Worm (Caenorhabditis elegans) whole organism, L4 larva: Measurements from ENCODE around the gene ash-2.

Experiments used
- F26F4.8 ChIP-seq: fragments of 200-800 bp; sonication (Bioruptor generic); conservative IDR thresholded peaks from 2 replicates; pipeline ENCODE4 v1.3.6; 2022; ENCODE audit warnings: missing genetic modification characterization, missing compliant biosample characterization
- F37D6.2 ChIP-seq: sonication (generic microtip); optimal IDR thresholded peaks from 2 replicates; lab custom pipeline; 2016; ENCODE audit warnings: mild to moderate bottlenecking, missing genetic modification characterization, missing compliant biosample characterization
- F44E2.7 ChIP-seq: fragments of 200-800 bp; sonication (Bioruptor generic); IDR thresholded peaks from 2 replicates; pipeline ENCODE4 v2.1.2; 2022; ENCODE audit warnings: missing genetic modification characterization, missing compliant biosample characterization
- R02D3.7 ChIP-seq: fragments of 150-350 bp; sonication (generic microtip); optimal IDR thresholded peaks from 3 replicates; lab custom pipeline; 2014; ENCODE audit warnings: missing biosample characterization, missing genetic modification characterization
- Y105C5A.15 ChIP-seq: fragments of 200-800 bp; sonication (Bioruptor generic); IDR thresholded peaks from 2 replicates; pipeline ENCODE4 v1.3.6; 2022; ENCODE audit warnings: missing genetic modification characterization, missing compliant biosample characterization
- Y48G9A.11 ChIP-seq: fragments of 200-800 bp; sonication (Bioruptor generic); IDR thresholded peaks from 2 replicates; pipeline ENCODE4 v1.3.6; 2022; ENCODE audit warnings: missing genetic modification reagents, missing genetic modification characterization, missing compliant biosample characterization
- Y5F2A.4 ChIP-seq: fragments of 200-800 bp; sonication (Bioruptor generic); optimal IDR thresholded peaks from 2 replicates; lab custom pipeline; 2018; ENCODE audit warnings: mild to moderate bottlenecking, missing genetic modification characterization, missing compliant biosample characterization
- aha-1 ChIP-seq: fragments of 150-350 bp; peaks from one replicate; lab custom pipeline; 2014; ENCODE audit warnings: missing biosample characterization, missing genetic modification characterization
- aly-2 ChIP-seq: sonication (generic microtip); optimal IDR thresholded peaks from 2 replicates; lab custom pipeline; 2018; ENCODE audit warnings: missing biosample characterization, missing genetic modification characterization
- ama-1 ChIP-seq: fragments of 150-350 bp; optimal IDR thresholded peaks from 2 replicates; lab custom pipeline; 2014; ENCODE audit warnings: inconsistent platforms, mixed read lengths
- ceh-20 ChIP-seq: fragments of 200-800 bp; sonication (Bioruptor generic); IDR thresholded peaks from 2 replicates; pipeline ENCODE4 v1.3.6; 2022; ENCODE audit warnings: missing genetic modification reagents, missing genetic modification characterization, missing compliant biosample characterization
- ceh-32 ChIP-seq: sonication (generic microtip); optimal IDR thresholded peaks from 2 replicates; lab custom pipeline; 2016; ENCODE audit warnings: mild to moderate bottlenecking, missing genetic modification characterization, missing compliant biosample characterization; ENCODE audit not compliant: poor library complexity
- ceh-62 ChIP-seq: sonication (generic microtip); optimal IDR thresholded peaks from 2 replicates; lab custom pipeline; 2017; ENCODE audit warnings: missing biosample characterization, missing genetic modification characterization
- ceh-82 ChIP-seq: sonication (generic microtip); optimal IDR thresholded peaks from 2 replicates; lab custom pipeline; 2017; ENCODE audit warnings: missing biosample characterization, missing genetic modification characterization
- ces-1 ChIP-seq: fragments of 150-350 bp; sonication (generic microtip); optimal IDR thresholded peaks from 4 replicates; lab custom pipeline; 2014; ENCODE audit warnings: missing biosample characterization, missing genetic modification reagents, missing genetic modification characterization
- ctbp-1 ChIP-seq: fragments of 200-800 bp; sonication (Bioruptor generic); IDR thresholded peaks from 2 replicates; pipeline ENCODE4 v1.3.6; 2022; ENCODE audit warnings: missing genetic modification reagents, missing genetic modification characterization, missing compliant biosample characterization
- daf-12 ChIP-seq: fragments of 150-350 bp; optimal IDR thresholded peaks from 2 replicates; lab custom pipeline; 2014; ENCODE audit warnings: missing biosample characterization, missing genetic modification reagents, missing genetic modification characterization
- daf-8 ChIP-seq: fragments of 200-800 bp; sonication (Bioruptor generic); IDR thresholded peaks from 2 replicates; pipeline ENCODE4 v1.3.6; 2022; ENCODE audit warnings: missing genetic modification characterization, missing compliant biosample characterization
- dve-1 ChIP-seq: sonication (generic microtip); optimal IDR thresholded peaks from 2 replicates; lab custom pipeline; 2017; ENCODE audit warnings: antibody characterized with exemption, mild to moderate bottlenecking, missing genetic modification characterization, missing compliant biosample characterization; ENCODE audit not compliant: insufficient read depth
- egl-27 ChIP-seq: sonication (generic microtip); optimal IDR thresholded peaks from 3 replicates; lab custom pipeline; 2017; ENCODE audit warnings: missing biosample characterization, missing genetic modification reagents, missing genetic modification characterization
- egl-43 ChIP-seq: fragments of 200-800 bp; sonication (Bioruptor generic); IDR thresholded peaks from 2 replicates; pipeline ENCODE4 v1.3.6; 2022; ENCODE audit warnings: missing genetic modification reagents, missing genetic modification characterization, missing compliant biosample characterization
- fos-1 ChIP-seq: fragments of 150-350 bp; optimal IDR thresholded peaks from 2 replicates; lab custom pipeline; 2014; ENCODE audit warnings: missing biosample characterization, missing genetic modification characterization
- gei-8 ChIP-seq: fragments of 200-800 bp; sonication (Bioruptor generic); optimal IDR thresholded peaks from 2 replicates; lab custom pipeline; 2018; ENCODE audit warnings: mild to moderate bottlenecking, missing genetic modification characterization, missing compliant biosample characterization
- hif-1 ChIP-seq, 2 experiments: sonication (generic microtip); optimal IDR thresholded peaks; 2 replicates each; lab custom pipeline; 2016 to 2017; ENCODE audit warnings: missing compliant biosample characterization in 2 of 2, missing genetic modification characterization in 2 of 2, missing genetic modification reagents in 2 of 2, missing genotype in 2 of 2, mild to moderate bottlenecking in 1 of 2
- hlh-30 ChIP-seq: sonication (generic microtip); optimal IDR thresholded peaks from 2 replicates; lab custom pipeline; 2017; ENCODE audit warnings: antibody characterized with exemption, mild to moderate bottlenecking, missing genetic modification characterization, missing compliant biosample characterization; ENCODE audit not compliant: insufficient read depth
- lin-29 ChIP-seq: fragments of 200-800 bp; sonication (Bioruptor generic); IDR thresholded peaks from 2 replicates; pipeline ENCODE4 v1.3.6; 2022; ENCODE audit warnings: missing genetic modification reagents, missing genetic modification characterization, missing compliant biosample characterization
- lin-38 ChIP-seq: fragments of 200-800 bp; sonication (Bioruptor generic); IDR thresholded peaks from 2 replicates; pipeline ENCODE4 v1.3.6; 2022; ENCODE audit warnings: missing genetic modification reagents, missing genetic modification characterization, missing compliant biosample characterization
- lin-39 ChIP-seq: fragments of 150-350 bp; optimal IDR thresholded peaks from 2 replicates; lab custom pipeline; 2014; ENCODE audit warnings: missing biosample characterization, missing genetic modification reagents, missing genetic modification characterization
- madf-5 ChIP-seq, 2 experiments: fragments of 200-800 bp; sonication (Bioruptor generic); IDR thresholded peaks; 2 replicates each; pipeline ENCODE4 v1.3.6; 2022; ENCODE audit warnings: missing compliant biosample characterization in 2 of 2, missing genetic modification characterization in 2 of 2
- madf-9 ChIP-seq: fragments of 200-800 bp; sonication (Bioruptor generic); conservative IDR thresholded peaks from 2 replicates; pipeline ENCODE4 v1.3.6; 2022; ENCODE audit warnings: missing genetic modification reagents, missing genetic modification characterization, missing compliant biosample characterization
- mxl-2 ChIP-seq: fragments of 200-800 bp; sonication (Bioruptor generic); conservative IDR thresholded peaks from 2 replicates; pipeline ENCODE4 v1.3.6; 2022; ENCODE audit warnings: missing genetic modification reagents, missing genetic modification characterization, missing compliant biosample characterization
- mxl-3 ChIP-seq: fragments of 200-800 bp; sonication (Bioruptor generic); optimal IDR thresholded peaks from 2 replicates; lab custom pipeline; 2018; ENCODE audit warnings: mild to moderate bottlenecking, missing genetic modification characterization, missing compliant biosample characterization
- nhr-11 ChIP-seq: fragments of 150-350 bp; optimal IDR thresholded peaks from 2 replicates; lab custom pipeline; 2014; ENCODE audit warnings: missing biosample characterization, missing genetic modification characterization
- nhr-237 ChIP-seq: sonication (generic microtip); optimal IDR thresholded peaks from 2 replicates; lab custom pipeline; 2017; ENCODE audit warnings: missing biosample characterization, missing genetic modification characterization
- nhr-28 ChIP-seq: fragments of 150-350 bp; optimal IDR thresholded peaks from 2 replicates; lab custom pipeline; 2014; ENCODE audit warnings: missing biosample characterization, missing genetic modification characterization
- nhr-41 ChIP-seq: fragments of 200-800 bp; sonication (Bioruptor generic); IDR thresholded peaks from 2 replicates; pipeline ENCODE4 v1.3.6; 2022; ENCODE audit warnings: missing genetic modification reagents, missing genetic modification characterization, missing compliant biosample characterization
- nhr-48 ChIP-seq: sonication (generic microtip); optimal IDR thresholded peaks from 2 replicates; lab custom pipeline; 2016; ENCODE audit warnings: mild to moderate bottlenecking, missing genetic modification characterization, missing compliant biosample characterization
- nhr-6 ChIP-seq: fragments of 150-350 bp; optimal IDR thresholded peaks from 2 replicates; lab custom pipeline; 2014; ENCODE audit warnings: missing biosample characterization, missing genetic modification characterization
- pha-4 ChIP-seq, 2 experiments: fragments of 150-350 bp in 1 of 2; fragments of 200-800 bp in 1 of 2; sonication (Bioruptor generic) in 1 of 2; IDR thresholded peaks in 1 of 2; optimal IDR thresholded peaks in 1 of 2; 2 replicates each; pipeline versions ENCODE4 v1.3.6 to Lab custom; 2014 to 2022; ENCODE audit warnings: missing genetic modification characterization in 2 of 2, missing genetic modification reagents in 2 of 2, missing biosample characterization in 1 of 2, missing compliant biosample characterization in 1 of 2
- saeg-2 ChIP-seq: fragments of 200-800 bp; sonication (Bioruptor generic); IDR thresholded peaks from 2 replicates; pipeline ENCODE4 v1.3.6; 2022; ENCODE audit warnings: missing genetic modification reagents, missing genetic modification characterization, missing compliant biosample characterization
- set-16 ChIP-seq: fragments of 200-800 bp; sonication (Bioruptor generic); IDR thresholded peaks from 2 replicates; pipeline ENCODE4 v1.3.6; 2022; ENCODE audit warnings: missing genetic modification reagents, missing genetic modification characterization, missing compliant biosample characterization
- snpc-4 ChIP-seq: fragments of 150-350 bp; optimal IDR thresholded peaks from 2 replicates; lab custom pipeline; 2014; ENCODE audit warnings: missing biosample characterization, missing genetic modification characterization
- spr-1 ChIP-seq: sonication (generic microtip); optimal IDR thresholded peaks from 2 replicates; lab custom pipeline; 2016; ENCODE audit warnings: mild to moderate bottlenecking, missing genetic modification characterization, missing compliant biosample characterization
- tag-97 ChIP-seq: fragments of 200-800 bp; sonication (Bioruptor generic); IDR thresholded peaks from 2 replicates; pipeline ENCODE4 v1.3.6; 2022; ENCODE audit warnings: missing genetic modification characterization, missing compliant biosample characterization
- tra-1 ChIP-seq: fragments of 200-800 bp; sonication (Bioruptor generic); IDR thresholded peaks from 2 replicates; pipeline ENCODE4 v1.3.6; 2022; ENCODE audit warnings: missing genetic modification reagents, missing genetic modification characterization, missing compliant biosample characterization
- unc-130 ChIP-seq: sonication (generic microtip); optimal IDR thresholded peaks from 2 replicates; lab custom pipeline; 2016; ENCODE audit warnings: missing genetic modification reagents, missing genetic modification characterization, missing compliant biosample characterization
- zag-1 ChIP-seq: fragments of 150-350 bp; optimal IDR thresholded peaks from 2 replicates; lab custom pipeline; 2014; ENCODE audit warnings: missing biosample characterization, missing genetic modification characterization

ash-2 gene

ce11 chrII:11958793-11959574 lies 20.7 kb upstream of the ash-2 start (continued):
- TF ChIP-seq Y48G9A.11 (GFP tag; lab: Robert Waterston, UW) (no peak), dve-1 (tag; lab: Kevin White, UChicago) (peak; percentile 39), snpc-4 (tag; lab: Kevin White, UChicago) (no peak), nhr-6 (no peak), fos-1 (tag; lab: Kevin White, UChicago) (no peak), gei-8 (no peak)

- no peak for TF ChIP-seq egl-27 (tag; lab: Kevin White, UChicago)
- TF ChIP-seq Y105C5A.15 (GFP tag; lab: Robert Waterston, UW), result peak; percentile 99
- peak; percentile 97 for TF ChIP-seq nhr-41 (GFP tag; lab: Robert Waterston, UW)
- peak; percentile 90 for TF ChIP-seq daf-8 (GFP tag; lab: Robert Waterston, UW)
- no peak for TF ChIP-seq ceh-62 (tag; lab: Kevin White, UChicago)
- TF ChIP-seq nhr-11 (tag; lab: Kevin White, UChicago), result no peak
- no peak for TF ChIP-seq ceh-82 (tag; lab: Kevin White, UChicago)
- peak; percentile 100 for TF ChIP-seq F26F4.8 (GFP tag; lab: Robert Waterston, UW)
- peak; percentile 87 for TF ChIP-seq aha-1 (tag; lab: Kevin White, UChicago)
- peak; percentile 91 for TF ChIP-seq mxl-2
- no peak for TF ChIP-seq lin-39 (tag; lab: Kevin White, UChicago)
- TF ChIP-seq ces-1 (GFP tag; lab: Kevin White, UChicago), result no peak
- peak; percentile 53 to 84 for TF ChIP-seq hif-1 (tag; optimal IDR thresholded peaks at IDR 0.05; lab: Kevin White, UChicago)
- peak; percentile 98 for TF ChIP-seq Y5F2A.4 (GFP tag; lab: Kevin White, UChicago)
- peak; percentile 94 for TF ChIP-seq lin-38 (GFP tag; lab: Robert Waterston, UW)
- TF ChIP-seq fos-1 (tag; lab: Kevin White, UChicago), result no peak
- peak; percentile 94 for TF ChIP-seq saeg-2
- no peak for TF ChIP-seq ama-1 (lab: Kevin White, UChicago)
- TF ChIP-seq madf-5 (GFP tag; IDR thresholded peaks at IDR 0.05; lab: Robert Waterston, UW), result peak; percentile 98 to 99
- TF ChIP-seq spr-1 (tag; lab: Kevin White, UChicago), result peak; percentile 93
- peak; percentile 84 for TF ChIP-seq nhr-48
- peak; percentile 96 for TF ChIP-seq tra-1
- peak; percentile 64 for TF ChIP-seq ceh-32 (tag; lab: Kevin White, UChicago)
- TF ChIP-seq pha-4 (GFP tag; IDR thresholded peaks at IDR 0.05; lab: Robert Waterston, UW), result peak; percentile 99
- no peak for TF ChIP-seq pha-4 (tag; optimal IDR thresholded peaks at IDR 0.05; lab: Kevin White, UChicago)
- TF ChIP-seq nhr-28 (tag; lab: Kevin White, UChicago), result peak; percentile 6
- peak; percentile 95 for TF ChIP-seq unc-130 (GFP tag; lab: Kevin White, UChicago)
- TF ChIP-seq madf-9 (GFP tag; lab: Robert Waterston, UW), result peak; percentile 96
- TF ChIP-seq lin-29 (GFP tag; lab: Robert Waterston, UW), result peak; percentile 85
- peak; percentile 45 for TF ChIP-seq R02D3.7
- no peak; the same call in 1 of the 2 replicates for TF ChIP-seq tag-97 (GFP tag; lab: Robert Waterston, UW)
- peak; percentile 100 for TF ChIP-seq set-16
- peak; percentile 100 for TF ChIP-seq egl-43 (GFP tag; lab: Robert Waterston, UW)
- no peak for TF ChIP-seq zag-1 (tag; lab: Kevin White, UChicago)
- no peak for TF ChIP-seq nhr-237
- no peak for TF ChIP-seq aly-2 (tag; lab: Kevin White, UChicago)
- no peak for TF ChIP-seq daf-12 (tag; lab: Kevin White, UChicago)
- peak; percentile 83 for TF ChIP-seq F37D6.2
- TF ChIP-seq mxl-3 (GFP tag; lab: Kevin White, UChicago), result peak; percentile 84
- peak; percentile 89 for TF ChIP-seq ceh-20 (GFP tag; lab: Robert Waterston, UW)
- peak; percentile 80 for TF ChIP-seq dve-1 (tag; lab: Kevin White, UChicago)
- TF ChIP-seq F44E2.7 (GFP tag; lab: Robert Waterston, UW), result peak; percentile 99
- TF ChIP-seq ctbp-1 (GFP tag; lab: Robert Waterston, UW), result peak; percentile 97
- peak; percentile 71 for TF ChIP-seq hlh-30 (tag; lab: Kevin White, UChicago)
These were observed 18.9 kb upstream of the ash-2 start for ce11 chrII:11960596-11961217.
